Worm (Caenorhabditis elegans): ENCODE data around the gene sec-6.

sec-6 gene

ce11 chrII:5331677-5332303 lies 27.6 kb upstream of the sec-6 start:
- TF ChIP-seq W03F9.2 (tag; optimal IDR thresholded peaks at IDR 0.05) (no peak), dao-5 (tag; optimal IDR thresholded peaks at IDR 0.05) (no peak), him-1 (tag; optimal IDR thresholded peaks at IDR 0.05) (no peak)

ce11 chrII:5332345-5333124 lies 26.8 kb upstream of the sec-6 start:
- TF ChIP-seq him-1 (tag; optimal IDR thresholded peaks at IDR 0.05) (no peak), W03F9.2 (tag; optimal IDR thresholded peaks at IDR 0.05) (no peak), dao-5 (tag; optimal IDR thresholded peaks at IDR 0.05) (no peak)

DNA sequence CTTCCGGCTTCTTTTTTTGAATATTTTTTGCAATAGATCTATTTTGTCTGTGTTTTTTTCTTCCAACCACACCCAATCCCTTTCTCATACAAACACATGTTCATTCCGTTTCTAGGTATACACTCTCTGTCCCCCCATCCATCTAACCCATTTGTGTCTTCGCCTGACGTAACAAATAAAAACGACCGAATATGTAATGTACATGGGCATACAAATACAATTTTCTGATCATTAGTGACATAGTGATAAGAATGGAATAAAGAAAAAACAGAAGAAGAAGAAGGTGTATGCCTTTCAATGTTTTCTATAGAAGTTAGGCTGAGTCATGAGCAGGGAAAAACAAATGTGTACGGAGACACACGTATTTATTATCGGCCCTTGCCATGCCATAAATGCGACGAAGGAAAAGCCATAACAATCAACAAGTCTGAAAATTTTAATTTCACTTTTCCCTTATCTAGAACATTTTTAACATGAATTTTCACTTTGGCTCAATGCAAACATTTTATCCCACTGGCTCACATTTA lies 25.6 kb upstream of the sec-6 start:
- TF ChIP-seq him-1 (tag; optimal IDR thresholded peaks at IDR 0.05) (no peak), W03F9.2 (tag; optimal IDR thresholded peaks at IDR 0.05) (no peak), dao-5 (tag; optimal IDR thresholded peaks at IDR 0.05) (no peak)

DNA sequence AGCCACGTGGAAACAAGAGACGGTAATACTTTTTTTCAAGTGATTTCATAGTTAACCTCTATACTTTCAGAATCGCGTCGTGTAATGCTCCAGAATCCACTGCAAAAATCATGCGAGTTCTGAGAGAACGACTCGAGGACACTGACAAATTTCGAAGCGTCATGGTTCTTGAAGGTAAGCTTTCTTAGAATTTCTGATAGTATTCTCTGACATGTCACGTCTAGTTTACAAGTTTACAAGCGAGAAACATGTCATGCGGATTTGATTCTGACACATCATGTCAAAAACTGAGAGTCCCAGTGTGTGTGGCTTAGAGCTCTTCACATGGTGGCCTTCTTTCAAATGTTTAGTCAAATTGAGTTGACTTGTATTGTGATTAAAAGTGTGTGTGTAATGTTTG lies 24.7 kb upstream of the sec-6 start:
- TF ChIP-seq W03F9.2 (tag; optimal IDR thresholded peaks at IDR 0.05) (no peak), him-1 (tag; optimal IDR thresholded peaks at IDR 0.05) (no peak), dao-5 (tag; optimal IDR thresholded peaks at IDR 0.05) (no peak)

- TF ChIP-seq him-1 (tag; optimal IDR thresholded peaks at IDR 0.05) (no peak), dao-5 (tag; optimal IDR thresholded peaks at IDR 0.05) (no peak), W03F9.2 (tag; optimal IDR thresholded peaks at IDR 0.05) (no peak)
These were observed 23.9 kb upstream of the sec-6 start for ce11 chrII:5335370-5336034.

DNA sequence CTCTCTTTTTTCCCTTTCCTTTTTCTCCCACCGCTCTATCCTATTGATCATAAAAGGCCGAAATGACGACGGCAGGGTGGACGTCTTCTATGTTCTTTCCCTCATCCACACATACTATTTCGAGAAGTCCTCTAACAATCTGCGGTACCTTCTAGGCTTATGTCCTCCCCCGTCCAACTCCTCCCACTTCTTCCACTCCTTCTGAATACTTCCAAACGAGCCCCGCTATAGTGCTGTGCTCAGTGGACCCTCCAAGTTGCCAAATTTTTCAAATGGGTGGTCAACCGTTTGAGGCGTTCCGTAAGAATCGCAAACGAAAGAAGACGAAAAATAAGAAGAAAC lies 23.3 kb upstream of the sec-6 start:
- peak; percentile 2 for TF ChIP-seq dao-5 (tag; optimal IDR thresholded peaks at IDR 0.05)
- TF ChIP-seq W03F9.2 (tag; optimal IDR thresholded peaks at IDR 0.05): no peak
- peak; percentile 70 for TF ChIP-seq him-1 (tag; optimal IDR thresholded peaks at IDR 0.05)

DNA sequence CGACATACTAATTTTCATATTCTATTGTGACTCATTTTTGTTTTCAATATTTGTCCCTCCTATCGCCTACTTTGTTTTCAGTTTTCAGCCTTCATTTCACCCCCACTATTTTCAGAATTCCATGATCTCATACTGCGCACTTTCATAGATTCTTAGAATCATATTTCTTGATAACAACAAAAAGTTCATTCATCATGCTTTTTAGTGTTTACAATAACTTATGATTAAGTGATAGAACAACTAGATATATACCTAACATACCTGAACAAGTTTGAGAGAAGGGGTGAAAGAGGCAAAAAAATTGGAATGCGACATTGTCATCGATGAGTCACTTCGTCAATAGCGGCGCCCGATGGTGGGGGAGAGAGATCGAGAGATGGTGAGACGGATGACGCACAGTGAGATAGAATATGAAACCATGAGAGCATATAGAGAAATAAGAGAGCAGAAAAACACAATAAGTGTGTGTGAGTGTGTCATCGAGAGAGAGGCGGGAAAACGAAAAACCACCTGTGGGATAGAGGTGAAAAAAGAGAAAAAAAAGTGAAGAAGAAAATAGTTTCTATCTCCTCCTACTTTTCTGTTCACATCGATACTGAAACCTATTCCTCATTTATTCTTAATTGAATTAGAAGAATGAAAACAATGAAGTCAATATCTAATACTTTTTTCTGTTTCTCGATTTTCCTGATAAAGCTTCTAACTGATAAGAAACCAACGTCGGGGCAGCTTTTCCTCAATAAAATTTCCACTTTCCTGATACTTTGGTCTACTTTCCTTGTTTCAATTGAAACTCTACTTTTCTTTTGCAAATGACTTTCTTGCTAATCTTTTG lies 22.5 kb upstream of the sec-6 start:
- peak; percentile 40 for TF ChIP-seq him-1 (tag; optimal IDR thresholded peaks at IDR 0.05)
- no peak for TF ChIP-seq dao-5 (tag; optimal IDR thresholded peaks at IDR 0.05)
- TF ChIP-seq W03F9.2 (tag; optimal IDR thresholded peaks at IDR 0.05): peak; percentile 12

- no peak for TF ChIP-seq him-1 (tag; optimal IDR thresholded peaks at IDR 0.05)
- TF ChIP-seq W03F9.2 (tag; optimal IDR thresholded peaks at IDR 0.05): no peak
These were observed 21.9 kb upstream of the sec-6 start for ce11 chrII:5337495-5337840.

DNA sequence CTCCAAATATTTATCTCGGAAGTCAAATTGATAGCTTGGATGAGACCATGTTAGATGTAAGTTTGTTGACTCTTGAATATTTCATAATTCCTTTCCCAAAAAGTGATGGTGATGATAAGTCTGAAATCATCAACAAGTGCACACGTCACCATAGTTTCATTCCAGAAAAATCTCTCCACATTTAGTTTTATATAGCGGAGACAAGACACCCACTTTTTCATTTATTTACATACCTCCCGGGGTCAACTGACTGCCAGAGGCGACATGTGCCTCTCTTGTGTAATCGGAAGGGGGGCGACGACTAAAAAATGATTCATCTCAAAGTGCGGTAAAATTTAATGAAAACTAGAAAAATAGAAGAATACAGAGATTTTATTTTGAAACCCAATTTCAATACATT lies 21.1 kb upstream of the sec-6 start:
- TF ChIP-seq dao-5 (tag; optimal IDR thresholded peaks at IDR 0.05): no peak
- no peak for TF ChIP-seq W03F9.2 (tag; optimal IDR thresholded peaks at IDR 0.05)
- no peak for TF ChIP-seq him-1 (tag; optimal IDR thresholded peaks at IDR 0.05)

DNA sequence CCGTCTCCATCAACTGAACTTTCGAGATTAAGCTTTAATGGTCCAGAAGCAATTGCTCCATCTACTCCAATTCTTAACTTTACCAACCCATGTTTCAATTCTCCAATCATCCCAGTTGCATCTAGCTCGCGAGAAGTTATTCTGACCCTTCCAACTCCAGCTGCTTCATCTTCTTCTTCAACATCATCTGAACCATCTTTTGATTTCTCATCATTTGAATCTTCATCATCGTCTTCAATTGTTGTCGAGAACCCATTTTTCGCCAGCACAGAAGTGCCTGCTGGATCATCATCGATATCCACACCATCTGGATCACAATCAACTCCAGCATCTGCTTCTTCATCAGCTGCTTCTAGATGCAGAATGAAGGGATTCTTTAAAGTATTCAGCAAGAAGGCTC lies 19.8 kb upstream of the sec-6 start:
- no peak for TF ChIP-seq W03F9.2 (tag; optimal IDR thresholded peaks at IDR 0.05)
- no peak for TF ChIP-seq him-1 (tag; optimal IDR thresholded peaks at IDR 0.05)
- no peak for TF ChIP-seq dao-5 (tag; optimal IDR thresholded peaks at IDR 0.05)

- TF ChIP-seq him-1 (tag; optimal IDR thresholded peaks at IDR 0.05) (peak; percentile 60), W03F9.2 (tag; optimal IDR thresholded peaks at IDR 0.05) (no peak)
These were observed 18.4 kb upstream of the sec-6 start for ce11 chrII:5340672-5341568.

DNA sequence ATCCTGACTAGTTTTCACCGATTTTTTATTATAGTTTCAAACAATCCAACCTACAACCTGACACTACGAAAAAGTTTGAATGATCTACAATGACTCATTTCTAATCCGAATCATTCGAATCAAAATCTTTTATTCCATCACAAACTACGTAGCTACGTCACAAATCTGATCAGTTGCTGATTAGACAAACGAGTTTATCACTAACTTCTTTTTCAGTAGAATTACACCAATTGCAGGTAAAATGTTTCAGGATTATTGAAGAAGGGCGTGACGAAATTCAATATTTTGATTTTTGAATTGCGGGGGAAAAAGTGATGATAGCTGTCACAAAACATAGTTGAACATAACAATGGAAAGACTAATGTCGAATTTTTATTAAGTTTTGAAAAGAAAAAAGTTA lies 17.8 kb upstream of the sec-6 start:
- no peak for TF ChIP-seq him-1 (tag; optimal IDR thresholded peaks at IDR 0.05)
- TF ChIP-seq W03F9.2 (tag; optimal IDR thresholded peaks at IDR 0.05): no peak
- TF ChIP-seq dao-5 (tag; optimal IDR thresholded peaks at IDR 0.05): no peak

- TF ChIP-seq dao-5 (tag; optimal IDR thresholded peaks at IDR 0.05) (no peak), him-1 (tag; optimal IDR thresholded peaks at IDR 0.05) (no peak), W03F9.2 (tag; optimal IDR thresholded peaks at IDR 0.05) (no peak)
These were observed 16.9 kb upstream of the sec-6 start for ce11 chrII:5342412-5342811.
